Worm (Caenorhabditis elegans) whole organism, L4/young adult: ENCODE results near the gene Y73B6BL.14.

Experiments
- W03F9.2 ChIP-seq: fragments of 150-350 bp; optimal IDR thresholded peaks from 2 replicates; lab custom pipeline; 2014; ENCODE audit warnings: missing biosample characterization, missing genetic modification characterization
- dao-5 ChIP-seq: sonication (generic microtip); optimal IDR thresholded peaks from 2 replicates; lab custom pipeline; 2016; ENCODE audit warnings: missing genotype, missing genetic modification characterization, moderate library complexity, missing compliant biosample characterization
- him-1 ChIP-seq: sonication (generic microtip); optimal IDR thresholded peaks from 2 replicates; lab custom pipeline; 2016; ENCODE audit warnings: missing genotype, missing genetic modification reagents, missing genetic modification characterization, missing compliant biosample characterization

- TF ChIP-seq him-1 (no peak), dao-5 (tag; lab: Kevin White, UChicago) (no peak), W03F9.2 (tag; lab: Kevin White, UChicago) (no peak)
Observed at ce11 chrIV:6377335-6378069, 34.7 kb upstream of the Y73B6BL.14 start.
